Worm (Caenorhabditis elegans): ENCODE data around the gene lgc-28.
"Not testable (repeated sequence)": the region's sequence is repeated elsewhere in the genome, so short reads cannot be mapped to it uniquely, and the experiment has no call there.

Gene lgc-28

ce11 chrII:2665606-2666005, 40.7 kb downstream of the lgc-28 start, which contains the start of gene F22E5.22:
TSS of gene F22E5.22 (plus strand) at chrII:2665906.
- no peak for TF ChIP-seq unc-62 (GFP tag; optimal IDR thresholded peaks at IDR 0.05)

- not testable (repeated sequence) for TF ChIP-seq unc-62 (GFP tag; optimal IDR thresholded peaks at IDR 0.05)
Measured at ce11 chrII:2672320-2672719, 47.4 kb downstream of the lgc-28 start, which contains the start of gene sri-57. TSS of gene sri-57 (minus strand) at chrII:2672420.

ce11 chrII:2673534-2673933, 48.6 kb downstream of the lgc-28 start, which contains the start of the genes F22E5.20 and F22E5.1:
TSS of gene F22E5.20 (minus strand) at chrII:2673634.
TSS of gene F22E5.1 (plus strand) at chrII:2673775.
- not testable (repeated sequence) for TF ChIP-seq unc-62 (GFP tag; optimal IDR thresholded peaks at IDR 0.05)
